Fruit fly (Drosophila melanogaster) S2 (cell line): ENCODE measurements around the gene CG17477.

Experiments
- CG8478 ChIP-seq: fragments of >200 bp; optimal IDR thresholded peaks from 2 replicates; lab custom pipeline; 2018
- CTCF ChIP-seq, 2 experiments: fragments of >200 bp; optimal IDR thresholded peaks; 2 replicates each; lab custom pipeline; 2018

CG17477 gene

DNA sequence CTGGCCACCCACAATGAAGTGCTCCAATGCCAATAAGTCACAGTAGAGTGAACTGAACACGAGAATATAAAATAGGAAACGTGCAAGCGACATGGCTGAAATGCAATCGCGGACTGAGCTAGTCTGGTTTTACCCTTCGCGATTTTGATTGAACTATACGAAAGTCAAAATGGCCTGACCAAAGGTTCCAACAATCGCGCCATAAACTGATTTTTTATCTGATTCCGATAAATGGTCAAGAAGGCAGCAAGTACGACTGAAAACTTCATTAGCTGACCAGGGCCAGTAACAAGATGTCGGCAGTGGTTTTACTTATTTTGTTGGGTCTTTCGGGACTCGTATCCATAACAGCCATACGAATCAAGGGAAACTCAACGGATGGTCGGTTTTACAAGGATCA, at the start of gene CG17477, which contains the start of gene CG31269:
Gene CG17477, minus strand, starts transcription at position 101 of the 400 bp plus-strand sequence.
Gene CG31269, plus strand, starts transcription at position 289 of the 400 bp plus-strand sequence.
- no peak for TF ChIP-seq CTCF (optimal IDR thresholded peaks at IDR 0.05; lab: Kevin White, UChicago)
- no peak for TF ChIP-seq CG8478

DNA sequence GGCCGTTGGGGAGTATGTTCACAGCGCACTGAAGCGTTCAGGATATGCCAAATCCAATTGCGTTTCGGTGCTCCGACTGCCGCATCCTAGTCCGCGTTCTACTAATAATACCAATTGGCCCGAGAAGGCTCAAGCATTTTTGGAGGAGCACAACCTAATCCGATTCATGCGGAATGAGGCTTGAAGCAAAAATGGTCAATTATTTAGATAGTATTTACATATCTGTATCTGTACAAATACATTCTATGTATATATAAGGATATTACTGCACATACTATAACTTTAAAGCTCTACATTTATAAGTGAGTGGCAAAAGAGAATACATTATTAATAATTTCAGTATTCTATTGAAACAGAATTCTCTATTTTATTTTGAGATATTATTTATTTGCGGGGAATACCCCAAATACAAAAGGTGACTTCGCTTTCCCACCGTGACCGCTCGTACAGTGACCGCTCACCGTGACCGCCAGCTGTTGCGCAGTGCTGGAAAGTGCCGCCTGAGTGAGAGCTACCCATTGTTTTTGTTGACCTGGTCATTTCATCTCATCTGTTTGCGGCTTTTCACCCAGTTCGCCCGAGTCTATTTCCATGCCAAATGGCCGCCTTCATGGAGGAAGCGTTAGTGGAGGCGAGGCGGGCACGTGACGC, 24.8 kb upstream of the CG17477 start, which contains the start of gene CG5292:
Gene CG5292, plus strand, starts transcription at position 486 of the 651 bp plus-strand sequence.
- peak in 1 of 2 experiments; percentile 24 for TF ChIP-seq CTCF (optimal IDR thresholded peaks at IDR 0.05; lab: Kevin White, UChicago)
- no peak for TF ChIP-seq CG8478

DNA sequence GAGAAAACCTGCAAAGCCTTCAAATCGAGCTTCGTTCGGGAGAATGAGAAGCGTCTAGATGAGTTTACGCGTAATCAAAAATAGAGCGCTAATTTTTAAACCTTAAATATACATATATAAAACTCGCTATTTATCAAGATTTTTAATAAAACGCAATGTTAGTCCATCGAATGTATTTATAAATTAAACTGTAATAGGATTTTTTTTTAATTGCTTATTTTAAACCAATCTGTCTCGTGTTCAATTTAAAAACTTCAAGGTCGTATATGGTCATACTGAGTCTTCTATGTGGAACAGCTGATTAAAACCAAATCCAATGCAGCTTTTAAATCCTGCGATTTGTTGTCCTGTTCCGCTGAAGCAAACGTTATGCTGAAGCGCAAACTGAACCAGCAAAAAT, 23.5 kb upstream of the CG17477 start, which contains the start of gene Smug:
Gene Smug, plus strand, starts transcription at position 301 of the 400 bp plus-strand sequence.
- no peak for TF ChIP-seq CG8478
- TF ChIP-seq CTCF (optimal IDR thresholded peaks at IDR 0.05; lab: Kevin White, UChicago) = no peak

DNA sequence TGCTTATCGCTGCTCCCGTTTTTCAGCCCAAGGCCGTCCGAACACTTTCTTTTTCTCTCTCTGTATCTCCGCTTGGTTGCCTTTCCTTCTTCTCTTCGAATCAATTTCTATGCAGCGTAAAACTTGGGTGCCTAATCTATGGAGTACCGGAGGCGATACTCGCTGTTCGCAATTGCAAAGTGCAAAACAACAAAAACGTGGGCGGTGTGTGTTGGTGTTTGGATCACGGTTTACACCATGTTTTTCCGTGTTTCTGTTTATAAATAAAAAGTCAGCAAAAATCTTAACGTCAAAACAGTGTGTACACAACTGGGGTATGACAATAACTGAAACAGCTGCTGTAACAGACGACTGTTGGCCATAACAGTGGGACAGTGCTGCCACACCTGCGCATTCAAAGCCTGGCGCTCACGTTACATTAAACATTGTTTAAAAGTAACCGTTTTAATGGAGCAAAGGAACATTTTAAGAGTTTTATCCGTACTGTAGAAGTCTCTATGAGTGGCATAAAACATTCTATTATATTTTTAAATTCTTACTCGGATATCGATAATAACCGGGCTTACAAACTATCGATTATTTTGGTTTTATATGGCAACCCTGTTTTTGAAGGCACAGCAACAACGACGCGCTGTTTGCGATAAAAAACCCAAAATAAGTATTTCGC, 22.5 kb upstream of the CG17477 start, which contains the start of the genes m-cup and Det:
Gene m-cup, minus strand, starts transcription at position 333 of the 667 bp plus-strand sequence.
Gene Det, plus strand, starts transcription at position 588 of the 667 bp plus-strand sequence.
- no peak for TF ChIP-seq CTCF (optimal IDR thresholded peaks at IDR 0.05; lab: Kevin White, UChicago)
- no peak for TF ChIP-seq CG8478

DNA sequence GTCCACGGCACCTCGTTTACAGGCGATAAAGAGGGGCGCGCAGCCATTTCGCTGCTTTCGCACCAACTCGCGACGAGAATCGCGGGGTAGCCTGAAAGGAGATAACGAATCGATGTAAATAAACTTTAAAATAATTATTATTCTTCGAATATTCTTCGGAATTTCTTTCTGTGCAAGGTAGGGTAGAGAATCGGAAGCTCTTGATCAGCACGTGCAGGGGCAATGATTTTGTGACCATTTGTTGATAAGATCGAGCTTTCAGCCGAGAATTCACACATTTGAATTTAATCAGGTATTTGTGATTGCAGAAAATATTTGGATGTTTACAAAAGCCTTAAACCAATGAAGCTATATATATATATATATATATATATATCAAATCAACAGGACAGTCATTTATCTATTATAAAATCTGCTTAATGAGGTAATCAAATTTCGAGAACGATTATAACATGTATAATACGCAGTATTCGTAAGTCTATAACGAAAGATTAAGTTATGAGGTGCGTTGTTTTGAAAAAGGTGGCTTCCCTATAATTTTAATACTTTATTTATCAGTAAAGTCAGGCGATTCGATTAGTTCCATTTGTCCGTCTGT, 21.0 kb upstream of the CG17477 start:
- TF ChIP-seq CG8478 (no peak), CTCF (optimal IDR thresholded peaks at IDR 0.05; lab: Kevin White, UChicago) (no peak)

DNA sequence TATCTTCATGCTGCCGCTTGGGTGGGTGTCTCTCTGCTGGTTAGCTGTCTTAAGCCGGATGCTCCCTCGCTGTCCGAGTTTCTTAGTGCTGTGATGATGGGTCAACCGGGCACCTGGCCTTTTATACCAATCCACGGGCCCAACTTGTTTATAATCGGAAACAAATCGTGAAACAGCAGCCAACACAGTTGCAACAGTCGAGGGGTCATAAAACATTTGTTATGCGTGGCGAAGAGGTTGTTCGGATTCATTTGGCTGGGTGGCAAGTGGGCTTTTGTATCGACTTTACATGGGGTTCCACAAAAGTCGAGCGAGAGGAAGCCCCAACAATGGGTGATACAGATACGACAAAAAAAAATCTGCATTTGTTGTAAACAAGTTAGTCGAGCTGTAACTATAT, 15.6 kb upstream of the CG17477 start, which contains the start of gene TwdlW:
Gene TwdlW, minus strand, starts transcription at position 101 of the 400 bp plus-strand sequence.
- TF ChIP-seq CTCF (optimal IDR thresholded peaks at IDR 0.05; lab: Kevin White, UChicago) (no peak), CG8478 (no peak)

DNA sequence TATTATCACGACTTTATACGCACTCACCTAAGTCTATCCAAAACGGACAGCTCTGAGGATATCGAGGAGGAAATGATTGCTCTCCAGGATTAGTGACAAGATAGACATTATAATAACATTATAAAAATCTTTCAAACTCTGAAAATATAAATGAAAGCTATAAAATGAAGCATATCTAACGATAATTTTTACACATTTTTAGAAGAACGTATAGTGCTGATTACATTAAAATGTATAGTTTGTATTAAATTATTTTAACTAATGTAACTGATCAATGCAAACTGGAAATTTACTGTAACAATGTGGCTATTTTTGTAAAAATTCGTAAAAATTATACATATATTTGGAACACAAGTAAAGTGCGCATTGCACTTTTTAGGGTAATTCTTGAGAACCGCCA, 12.0 kb upstream of the CG17477 start, which contains the start of gene CG5265:
Gene CG5265, plus strand, starts transcription at position 301 of the 400 bp plus-strand sequence.
- TF ChIP-seq CTCF (optimal IDR thresholded peaks at IDR 0.05; lab: Kevin White, UChicago) = no peak

DNA sequence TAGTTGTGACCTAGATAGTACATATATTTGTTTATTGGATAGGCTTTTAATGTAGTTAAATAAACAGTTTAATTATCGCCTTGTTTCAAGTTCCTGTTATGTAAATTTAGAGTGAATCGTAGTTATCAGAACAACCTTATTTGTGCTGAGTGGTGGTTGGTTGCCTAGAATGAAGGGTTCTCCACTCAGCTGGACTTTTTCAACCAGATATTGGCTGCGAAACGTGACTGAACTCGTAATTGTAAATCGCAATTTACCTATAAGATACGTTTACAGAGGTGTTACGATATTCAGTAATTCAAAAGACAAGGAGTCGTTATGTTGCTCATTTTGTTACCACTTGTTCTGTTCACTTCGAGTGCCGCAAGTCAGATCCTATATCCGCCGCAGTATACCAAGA, 10.9 kb upstream of the CG17477 start, which contains the start of gene CG5255:
Gene CG5255, plus strand, starts transcription at position 301 of the 400 bp plus-strand sequence.
- TF ChIP-seq CG8478 (no peak), CTCF (optimal IDR thresholded peaks at IDR 0.05; lab: Kevin White, UChicago) (no peak)

DNA sequence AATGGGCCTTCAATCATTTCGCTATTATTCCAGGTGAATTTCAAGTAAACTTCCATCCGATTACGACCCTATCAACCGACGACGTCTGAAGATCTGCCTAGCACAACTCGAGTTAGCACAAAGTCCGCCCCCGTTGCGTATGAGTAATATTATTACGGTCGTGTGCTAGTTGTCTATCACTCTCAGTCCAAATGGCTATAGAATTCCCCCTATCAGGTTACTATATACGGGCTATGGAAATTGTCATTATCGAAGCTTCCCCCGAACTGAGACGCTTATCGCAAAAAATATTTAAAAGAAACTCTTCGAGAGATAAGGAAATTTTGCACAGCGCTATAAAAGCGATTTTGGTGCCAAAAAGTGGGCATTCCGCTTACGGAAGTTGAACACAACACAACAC, 9.0 kb upstream of the CG17477 start, which contains the start of gene CG5246:
Gene CG5246, plus strand, starts transcription at position 365 of the 400 bp plus-strand sequence.
- TF ChIP-seq CG8478 = no peak

DNA sequence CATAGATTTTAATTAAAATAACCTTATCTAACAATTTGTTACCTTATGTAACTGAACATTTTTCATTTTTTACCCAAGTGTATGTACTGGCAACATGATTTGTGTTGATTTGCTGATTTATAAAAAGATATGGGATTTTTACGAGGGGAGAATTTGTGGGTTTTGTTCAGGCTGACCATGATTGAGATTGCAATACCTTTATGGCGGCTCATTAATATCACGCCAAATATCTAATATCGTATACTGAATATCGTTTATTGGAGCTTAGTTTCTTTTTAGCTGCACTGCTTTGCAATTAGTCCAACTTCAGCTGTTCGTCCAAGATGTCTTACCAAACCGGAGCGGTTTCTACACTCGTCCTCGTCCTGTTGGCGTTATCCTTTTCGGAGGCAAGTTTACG, 7.2 kb upstream of the CG17477 start, which contains the start of gene CG31267:
Gene CG31267, plus strand, starts transcription at position 301 of the 400 bp plus-strand sequence.
- no peak for TF ChIP-seq CTCF (optimal IDR thresholded peaks at IDR 0.05; lab: Kevin White, UChicago)
- no peak for TF ChIP-seq CG8478

DNA sequence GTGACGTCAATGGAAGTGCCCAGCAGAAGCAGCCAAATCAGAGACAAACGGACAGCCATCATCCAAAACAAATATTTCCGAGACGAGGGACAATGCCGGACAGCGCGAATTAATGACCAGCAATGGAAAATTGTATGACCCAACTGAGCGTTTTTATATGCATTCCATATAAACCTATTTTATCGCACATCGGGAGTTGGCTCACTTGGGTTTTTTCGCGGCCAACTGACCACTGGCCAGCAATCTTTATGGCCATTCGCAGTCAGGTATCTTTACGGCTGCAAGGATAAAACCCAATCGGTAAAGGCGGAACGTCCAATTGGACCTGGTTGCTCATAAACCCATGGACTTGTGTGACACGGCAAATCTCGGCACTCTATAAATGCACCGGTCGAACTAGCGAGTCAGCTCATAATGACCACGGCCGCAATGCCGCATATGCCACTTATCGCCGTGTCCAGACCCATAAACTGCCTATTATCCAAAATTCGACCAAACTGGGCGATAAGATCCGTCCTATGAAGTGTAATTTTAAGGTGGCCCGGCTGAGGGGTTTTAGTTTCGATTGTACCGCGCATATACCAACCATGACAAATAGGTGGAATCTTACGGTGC, 5.5 kb upstream of the CG17477 start, which contains the start of the genes CG4053 and CG31266:
Gene CG4053, minus strand, starts transcription at position 101 of the 615 bp plus-strand sequence.
Gene CG31266, plus strand, starts transcription at position 565 of the 615 bp plus-strand sequence.
- no peak for TF ChIP-seq CG8478
- TF ChIP-seq CTCF (optimal IDR thresholded peaks at IDR 0.05; lab: Kevin White, UChicago) = no peak

DNA sequence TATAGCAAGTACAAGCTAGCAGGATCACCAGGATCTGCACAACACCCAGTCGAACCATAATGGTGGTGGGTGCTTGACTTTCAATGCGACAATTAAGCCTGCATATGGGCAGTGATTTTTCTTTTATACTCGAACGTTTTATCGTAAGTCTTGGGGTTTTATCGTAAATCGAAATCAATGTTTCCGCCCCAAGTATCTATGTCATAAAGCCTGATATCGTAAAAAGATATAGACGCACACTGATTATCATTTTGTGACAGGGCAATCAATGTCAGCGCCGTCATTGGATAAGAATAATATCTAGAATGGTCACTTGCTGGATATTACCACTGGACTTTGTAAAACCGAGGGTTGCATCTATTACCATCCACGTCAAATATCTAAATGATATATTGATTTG, 3.6 kb upstream of the CG17477 start, which contains the start of gene CG17475:
Gene CG17475, minus strand, starts transcription at position 101 of the 400 bp plus-strand sequence.
- TF ChIP-seq CG8478 (no peak), CTCF (optimal IDR thresholded peaks at IDR 0.05; lab: Kevin White, UChicago) (no peak)

DNA sequence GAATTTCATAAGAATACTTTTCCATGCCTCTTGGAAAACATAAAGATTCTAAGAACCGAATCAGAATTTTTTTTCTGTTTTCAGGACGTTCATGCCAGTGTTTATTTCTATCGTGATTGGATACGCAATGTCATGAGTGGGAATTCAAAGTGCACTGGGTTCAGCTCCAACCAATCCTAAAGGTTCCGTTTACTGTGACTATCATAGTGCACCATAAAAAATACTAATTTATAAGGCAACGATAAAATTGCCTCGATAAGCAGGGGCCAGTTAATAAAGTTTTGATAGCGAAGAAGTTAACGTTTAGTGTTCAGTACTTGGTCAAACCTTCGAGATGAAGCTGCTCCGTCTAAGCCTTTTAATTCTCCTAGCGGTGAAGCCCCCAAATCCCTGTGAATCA, 1.2 kb upstream of the CG17477 start, which contains the start of gene CG31265:
Gene CG31265, plus strand, starts transcription at position 301 of the 400 bp plus-strand sequence.
- no peak for TF ChIP-seq CG8478
- TF ChIP-seq CTCF (optimal IDR thresholded peaks at IDR 0.05; lab: Kevin White, UChicago) = no peak

DNA sequence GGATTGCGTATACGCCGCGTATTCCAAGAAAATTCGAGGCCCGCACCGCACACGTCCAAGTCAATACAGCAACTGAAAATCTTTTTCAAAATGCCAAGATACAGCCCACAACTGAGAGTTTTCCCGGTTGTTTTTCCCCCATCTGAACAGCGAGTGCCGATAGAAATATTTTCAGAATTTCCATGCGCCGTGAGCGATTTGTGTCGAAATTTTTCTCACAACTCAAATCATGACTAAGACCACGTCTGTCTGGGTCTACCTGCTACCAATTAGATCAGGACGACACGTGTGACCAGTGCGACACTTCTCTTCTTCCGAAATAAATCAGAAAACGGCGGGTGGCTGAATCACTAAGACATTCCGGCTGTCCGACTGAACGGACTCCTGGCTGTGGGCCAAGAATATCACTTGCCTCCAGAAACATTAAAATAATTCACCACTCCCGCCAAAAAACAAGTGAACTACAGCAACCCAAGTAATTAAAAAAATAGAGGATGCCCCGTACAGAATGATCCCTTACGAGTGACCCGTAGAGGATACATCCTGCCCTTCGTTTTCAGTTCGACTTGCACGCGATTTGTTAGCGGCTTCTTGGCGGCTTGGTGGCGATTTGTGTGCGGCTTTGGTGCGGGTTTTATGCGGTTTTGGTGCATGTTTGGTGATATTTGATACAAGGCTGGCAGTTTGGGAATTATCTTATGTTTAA, 1.2 kb downstream of the CG17477 start, which contains the start of gene cher:
Gene cher, minus strand, starts transcription at position 51 of the 706 bp plus-strand sequence.
- TF ChIP-seq CTCF (optimal IDR thresholded peaks at IDR 0.05; lab: Kevin White, UChicago) = no peak
- no peak for TF ChIP-seq CG8478
